Worm (Caenorhabditis elegans): ENCODE measurements around the gene Y55F3AM.11.
A peak's percentile ranks its signal among the peaks of the same experiment; 100 is the strongest.

The Y55F3AM.11 gene

ce11 chrIV:1038516-1038915 lies 5.7 kb downstream of the Y55F3AM.11 start:
- no peak for TF ChIP-seq K09A11.1 (tag; optimal IDR thresholded peaks at IDR 0.05; ENCODE audit: insufficient read depth)
- TF ChIP-seq pqm-1 (tag; optimal IDR thresholded peaks at IDR 0.05), result no peak
- TF ChIP-seq tbx-7 (tag; optimal IDR thresholded peaks at IDR 0.05), result no peak
- TF ChIP-seq npax-4 (tag; optimal IDR thresholded peaks at IDR 0.05), result no peak
- TF ChIP-seq pax-1 (tag; optimal IDR thresholded peaks at IDR 0.05), result no peak
- no peak for TF ChIP-seq pha-4 (tag; optimal IDR thresholded peaks at IDR 0.05)
- TF ChIP-seq mec-3 (tag; optimal IDR thresholded peaks at IDR 0.05; ENCODE audit: borderline replicate concordance), result no peak
- no peak for TF ChIP-seq ceh-6 (GFP tag; optimal IDR thresholded peaks at IDR 0.05)

- TF ChIP-seq elt-2 (tag; optimal IDR thresholded peaks at IDR 0.05), result peak; percentile 45
- TF ChIP-seq sdc-2 (tag; optimal IDR thresholded peaks at IDR 0.05), result no peak
Measured at ce11 chrIV:1035108-1035507, 9.1 kb downstream of the Y55F3AM.11 start.

ce11 chrIV:1029939-1030338 lies 14.2 kb downstream of the Y55F3AM.11 start, which contains the start of gene abhd-14:
Gene abhd-14 (minus strand): TSS chrIV:1030039.
- TF ChIP-seq hlh-13 (GFP tag; optimal IDR thresholded peaks at IDR 0.05) (no peak), unc-55 (GFP tag; optimal IDR thresholded peaks at IDR 0.05) (no peak), pqm-1 (tag; optimal IDR thresholded peaks at IDR 0.05) (no peak), K02D7.2 (tag; optimal IDR thresholded peaks at IDR 0.05) (no peak), ceh-22 (tag; optimal IDR thresholded peaks at IDR 0.05) (no peak), hlh-30 (tag; optimal IDR thresholded peaks at IDR 0.05; ENCODE audit: insufficient read depth) (no peak), hlh-6 (tag; optimal IDR thresholded peaks at IDR 0.05) (no peak), ceh-30 (tag; optimal IDR thresholded peaks at IDR 0.05) (no peak), ceh-45 (GFP tag; IDR thresholded peaks at IDR 0.05) (no peak), tbx-2 (tag; optimal IDR thresholded peaks at IDR 0.05) (no peak), C38D4.7 (GFP tag; optimal IDR thresholded peaks at IDR 0.05) (no peak)

ce11 chrIV:1019801-1020200 lies 24.4 kb downstream of the Y55F3AM.11 start:
- TF ChIP-seq ceh-31 (tag; optimal IDR thresholded peaks at IDR 0.05), result peak; percentile 9
- TF ChIP-seq ceh-24 (tag; optimal IDR thresholded peaks at IDR 0.05), result no peak
- TF ChIP-seq pha-4 (tag; optimal IDR thresholded peaks at IDR 0.05), result no peak
- TF ChIP-seq pat-9 (tag; optimal IDR thresholded peaks at IDR 0.05), result no peak
- TF ChIP-seq hlh-30 (tag; optimal IDR thresholded peaks at IDR 0.05; ENCODE audit: insufficient read depth), result no peak
- TF ChIP-seq elt-4 (tag; optimal IDR thresholded peaks at IDR 0.05), result no peak
- TF ChIP-seq eyg-1 (tag; optimal IDR thresholded peaks at IDR 0.05), result no peak
- no peak for TF ChIP-seq pax-1 (tag; optimal IDR thresholded peaks at IDR 0.05)
- no peak for TF ChIP-seq odd-2 (tag; optimal IDR thresholded peaks at IDR 0.05)
- TF ChIP-seq ceh-30 (tag; optimal IDR thresholded peaks at IDR 0.05), result no peak
- TF ChIP-seq C08G9.2 (tag; optimal IDR thresholded peaks at IDR 0.05), result no peak
- no peak for TF ChIP-seq che-1 (tag; optimal IDR thresholded peaks at IDR 0.05)
- TF ChIP-seq ceh-45 (GFP tag; IDR thresholded peaks at IDR 0.05), result no peak
- TF ChIP-seq ref-2 (tag; optimal IDR thresholded peaks at IDR 0.05), result peak; percentile 23
- no peak for TF ChIP-seq C38D4.7 (GFP tag; optimal IDR thresholded peaks at IDR 0.05)

ce11 chrIV:1015430-1015829 lies 28.8 kb downstream of the Y55F3AM.11 start:
- TF ChIP-seq che-1 (tag; optimal IDR thresholded peaks at IDR 0.05) (no peak), C38D4.7 (GFP tag; optimal IDR thresholded peaks at IDR 0.05) (no peak), sox-4 (tag; optimal IDR thresholded peaks at IDR 0.05) (no peak), hlh-8 (tag; optimal IDR thresholded peaks at IDR 0.05) (no peak), fkh-6 (tag; optimal IDR thresholded peaks at IDR 0.05) (no peak), nhr-232 (tag; optimal IDR thresholded peaks at IDR 0.05) (no peak), elt-4 (tag; optimal IDR thresholded peaks at IDR 0.05) (no peak), nfya-1 (tag; optimal IDR thresholded peaks at IDR 0.05) (no peak), unc-55 (GFP tag; optimal IDR thresholded peaks at IDR 0.05) (no peak), pha-4 (tag; optimal IDR thresholded peaks at IDR 0.05) (no peak), ceh-9 (tag; optimal IDR thresholded peaks at IDR 0.05) (no peak)

Measured in whole organism, late embryonic.